Fruit fly (Drosophila melanogaster): ENCODE results near the gene CG5068.

The CG5068 gene

dm6 chr3L:8958557-8958956 lies 28.0 kb upstream of the CG5068 start, which contains the start of gene CG13313:
Gene CG13313 (plus strand): TSS chr3L:8958857.
- no peak for TF ChIP-seq ttk (optimal IDR thresholded peaks at IDR 0.05)
- TF ChIP-seq psq (optimal IDR thresholded peaks at IDR 0.05) = no peak
- no peak for TF ChIP-seq Sin3A (optimal IDR thresholded peaks at IDR 0.05)
- no peak for TF ChIP-seq insv (optimal IDR thresholded peaks at IDR 0.05)
- TF ChIP-seq Myc (optimal IDR thresholded peaks at IDR 0.05) = no peak
- no peak for TF ChIP-seq h (optimal IDR thresholded peaks at IDR 0.05)

- TF ChIP-seq ttk (optimal IDR thresholded peaks at IDR 0.05) (no peak), Sin3A (optimal IDR thresholded peaks at IDR 0.05) (no peak)
These were observed 22.1 kb upstream of the CG5068 start, which contains the start of gene ValRS-m for dm6 chr3L:8964458-8964857. Gene ValRS-m (minus strand): TSS chr3L:8964769.

dm6 chr3L:8966324-8967011 lies 20.0 kb upstream of the CG5068 start, which contains the start of the genes CG5653 and CG5021:
Gene CG5653 (minus strand): TSS chr3L:8966374.
Gene CG5021 (plus strand): TSS chr3L:8966829.
- TF ChIP-seq Myc (optimal IDR thresholded peaks at IDR 0.05) (no peak), Sin3A (optimal IDR thresholded peaks at IDR 0.05) (no peak), insv (optimal IDR thresholded peaks at IDR 0.05) (no peak), psq (optimal IDR thresholded peaks at IDR 0.05) (no peak), ttk (optimal IDR thresholded peaks at IDR 0.05) (no peak), h (optimal IDR thresholded peaks at IDR 0.05) (no peak)

- TF ChIP-seq h (optimal IDR thresholded peaks at IDR 0.05) (no peak), Sin3A (optimal IDR thresholded peaks at IDR 0.05) (no peak), Myc (optimal IDR thresholded peaks at IDR 0.05) (no peak), ttk (optimal IDR thresholded peaks at IDR 0.05) (no peak), insv (optimal IDR thresholded peaks at IDR 0.05) (no peak), psq (optimal IDR thresholded peaks at IDR 0.05) (no peak)
These were observed 18.1 kb upstream of the CG5068 start, which contains the start of gene CG5026 for dm6 chr3L:8968437-8968836. Gene CG5026 (plus strand): TSS chr3L:8968528.

dm6 chr3L:8974478-8975477 lies 11.7 kb upstream of the CG5068 start, which contains the start of the genes pix and Srp68:
Gene pix (minus strand): TSS chr3L:8974765.
Gene Srp68 (plus strand): TSS chr3L:8975046.
- no peak for TF ChIP-seq Sin3A (optimal IDR thresholded peaks at IDR 0.05)
- TF ChIP-seq ttk (optimal IDR thresholded peaks at IDR 0.05) = no peak
- TF ChIP-seq Myc (optimal IDR thresholded peaks at IDR 0.05) = no peak
- no peak for TF ChIP-seq h (optimal IDR thresholded peaks at IDR 0.05)
- no peak for TF ChIP-seq psq (optimal IDR thresholded peaks at IDR 0.05)
- TF ChIP-seq insv (optimal IDR thresholded peaks at IDR 0.05) = no peak

dm6 chr3L:8978678-8979413 lies 7.7 kb upstream of the CG5068 start:
- TF ChIP-seq psq (optimal IDR thresholded peaks at IDR 0.05) = no peak
- no peak for TF ChIP-seq ttk (optimal IDR thresholded peaks at IDR 0.05)
- no peak for TF ChIP-seq Myc (optimal IDR thresholded peaks at IDR 0.05)
- TF ChIP-seq h (optimal IDR thresholded peaks at IDR 0.05) = no peak
- no peak for TF ChIP-seq insv (optimal IDR thresholded peaks at IDR 0.05)

- TF ChIP-seq psq (optimal IDR thresholded peaks at IDR 0.05) = no peak
- no peak for TF ChIP-seq Sin3A (optimal IDR thresholded peaks at IDR 0.05)
- no peak for TF ChIP-seq h (optimal IDR thresholded peaks at IDR 0.05)
- no peak for TF ChIP-seq Myc (optimal IDR thresholded peaks at IDR 0.05)
- no peak for TF ChIP-seq ttk (optimal IDR thresholded peaks at IDR 0.05)
- TF ChIP-seq insv (optimal IDR thresholded peaks at IDR 0.05) = no peak
These were observed 6.7 kb upstream of the CG5068 start, which contains the start of gene CG5644 for dm6 chr3L:8979780-8980179. Gene CG5644 (minus strand): TSS chr3L:8979880.

- TF ChIP-seq Myc (optimal IDR thresholded peaks at IDR 0.05) = no peak
- no peak for TF ChIP-seq psq (optimal IDR thresholded peaks at IDR 0.05)
- no peak for TF ChIP-seq insv (optimal IDR thresholded peaks at IDR 0.05)
- no peak for TF ChIP-seq ttk (optimal IDR thresholded peaks at IDR 0.05)
- TF ChIP-seq h (optimal IDR thresholded peaks at IDR 0.05) = no peak
- no peak for TF ChIP-seq Sin3A (optimal IDR thresholded peaks at IDR 0.05)
These were observed 5.0 kb upstream of the CG5068 start, which contains the start of gene CG13314 for dm6 chr3L:8981495-8981894. Gene CG13314 (plus strand): TSS chr3L:8981795.

- TF ChIP-seq Sin3A (optimal IDR thresholded peaks at IDR 0.05) (no peak), h (optimal IDR thresholded peaks at IDR 0.05) (no peak), ttk (optimal IDR thresholded peaks at IDR 0.05) (no peak), psq (optimal IDR thresholded peaks at IDR 0.05) (no peak), Myc (optimal IDR thresholded peaks at IDR 0.05) (no peak), insv (optimal IDR thresholded peaks at IDR 0.05) (no peak)
These were observed 4.5 kb upstream of the CG5068 start for dm6 chr3L:8982044-8982443.

dm6 chr3L:8985132-8985847 lies 1.2 kb upstream of the CG5068 start:
- no peak for TF ChIP-seq ttk (optimal IDR thresholded peaks at IDR 0.05)
- no peak for TF ChIP-seq Myc (optimal IDR thresholded peaks at IDR 0.05)
- TF ChIP-seq Sin3A (optimal IDR thresholded peaks at IDR 0.05) = no peak
- TF ChIP-seq psq (optimal IDR thresholded peaks at IDR 0.05) = no peak
- no peak for TF ChIP-seq insv (optimal IDR thresholded peaks at IDR 0.05)
- TF ChIP-seq h (optimal IDR thresholded peaks at IDR 0.05) = no peak

All from Kc167 (cell line).